Fruit fly (Drosophila melanogaster) whole organism: ENCODE results near the gene CG3436.

Experiments
- Dll ChIP-seq: fragments of >200 bp; optimal IDR thresholded peaks from 2 replicates; lab custom pipeline; 2017
- pan ChIP-seq: fragments of >200 bp; optimal IDR thresholded peaks from 2 replicates; lab custom pipeline; 2017
- psq ChIP-seq: fragments of >200 bp; optimal IDR thresholded peaks from 2 replicates; lab custom pipeline; 2017

dm6 chr2L:179119-179518 lies 23.3 kb downstream of the CG3436 start:
- TF ChIP-seq pan (lab: Kevin White, UChicago) (no peak), Dll (lab: Kevin White, UChicago) (no peak), psq (lab: Kevin White, UChicago) (no peak)
